Worm (Caenorhabditis elegans): ENCODE measurements around the gene fbxa-114.

ce11 chrV:20165808-20166207 is 35.6 kb upstream of the fbxa-114 start:
- TF ChIP-seq ref-1 (GFP tag; conservative IDR thresholded peaks at IDR 0.05) (no peak), flt-1 (GFP tag; IDR thresholded peaks at IDR 0.05) (no peak), ztf-29 (GFP tag; IDR thresholded peaks at IDR 0.05) (no peak), ztf-23 (GFP tag; IDR thresholded peaks at IDR 0.05) (no peak), klf-2 (GFP tag; conservative IDR thresholded peaks at IDR 0.05) (no peak)
